Worm (Caenorhabditis elegans) whole organism, young adult: Measurements from ENCODE around the gene acy-1.
A peak's percentile ranks its signal among the peaks of the same experiment; 100 is the strongest.

Experiments used
- C06A6.2 ChIP-seq: fragments of 200-800 bp; sonication (Bioruptor generic); conservative IDR thresholded peaks from 2 replicates; pipeline ENCODE4 v1.3.6; 2022; ENCODE audit warnings: missing genetic modification characterization, missing compliant biosample characterization
- ceh-40 ChIP-seq: fragments of 200-800 bp; sonication (Bioruptor generic); IDR thresholded peaks from 2 replicates; pipeline ENCODE4 v1.3.6; 2022; ENCODE audit warnings: missing genetic modification characterization, missing compliant biosample characterization
- ceh-79 ChIP-seq: sonication (generic microtip); optimal IDR thresholded peaks from 2 replicates; lab custom pipeline; 2017; ENCODE audit warnings: mild to moderate bottlenecking, missing genetic modification characterization, missing compliant biosample characterization
- efl-1 ChIP-seq: fragments of 150-350 bp; optimal IDR thresholded peaks from 2 replicates; lab custom pipeline; 2014; ENCODE audit warnings: missing biosample characterization, missing genetic modification reagents, missing genetic modification characterization
- nhr-80 ChIP-seq: sonication (generic microtip); optimal IDR thresholded peaks from 2 replicates; lab custom pipeline; 2016; ENCODE audit warnings: missing genetic modification characterization, missing compliant biosample characterization
- rcor-1 ChIP-seq: fragments of 200-800 bp; sonication (Bioruptor generic); IDR thresholded peaks from 2 replicates; pipeline ENCODE4 v1.3.6; 2022; ENCODE audit warnings: missing genetic modification reagents, missing genetic modification characterization, missing compliant biosample characterization
- sdz-38 ChIP-seq: sonication (generic microtip); optimal IDR thresholded peaks from 2 replicates; lab custom pipeline; 2016; ENCODE audit warnings: missing genotype, missing genetic modification characterization, missing compliant biosample characterization
- ztf-3 ChIP-seq: fragments of 200-800 bp; sonication (Bioruptor generic); optimal IDR thresholded peaks from 2 replicates; lab custom pipeline; 2018; ENCODE audit warnings: mild to moderate bottlenecking, missing genetic modification characterization, missing compliant biosample characterization

acy-1 gene

DNA sequence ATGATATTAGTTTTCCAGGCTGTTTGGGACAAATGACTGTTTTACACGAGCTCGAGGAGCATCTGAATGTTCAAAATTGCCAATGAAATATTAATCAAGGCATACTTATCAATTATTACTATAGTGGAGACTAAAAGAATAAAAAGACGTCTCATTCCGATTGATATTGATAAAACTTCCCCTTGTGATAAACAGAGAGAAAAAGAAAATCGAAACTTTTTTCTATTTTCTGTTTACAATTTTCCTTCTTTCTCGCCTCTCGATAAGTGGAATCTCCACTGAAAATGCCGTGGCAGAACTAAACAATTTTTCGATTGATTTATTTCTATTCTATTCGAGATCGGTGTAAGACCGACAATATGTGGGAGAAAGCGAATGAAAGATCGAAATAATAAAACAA, 58.0 kb downstream of the acy-1 start, which contains the start of gene B0393.9:
Gene B0393.9 (minus strand): TSS at position 303 of the 400 bp plus-strand sequence.
- no peak for TF ChIP-seq C06A6.2 (GFP tag; lab: Robert Waterston, UW)
- TF ChIP-seq efl-1 (GFP tag; lab: Kevin White, UChicago): no peak
- TF ChIP-seq nhr-80 (tag; lab: Kevin White, UChicago): peak; percentile 20
- TF ChIP-seq sdz-38 (tag; lab: Kevin White, UChicago): no peak
- TF ChIP-seq ceh-40: no peak
- no peak for TF ChIP-seq ceh-79 (tag; lab: Kevin White, UChicago)
- no peak for TF ChIP-seq ztf-3 (GFP tag; lab: Kevin White, UChicago)
- TF ChIP-seq rcor-1 (GFP tag; lab: Robert Waterston, UW): no peak
- TF ChIP-seq, all 124 proteins: peak for 1
